Fruit fly (Drosophila melanogaster) whole organism, embryonic: ENCODE measurements around the gene alpha-Man-Ic.

Experiments used
- Atf-2 ChIP-seq: fragments of 200-800 bp; sonication (Bioruptor generic); optimal IDR thresholded peaks from 2 replicates; lab custom pipeline; 2016; ENCODE audit warnings: missing biosample characterization, missing genetic modification characterization
- CG10321 ChIP-seq: fragments of 200-800 bp; sonication (Bioruptor generic); IDR thresholded peaks from 2 replicates; pipeline ENCODE4 v1.3.6; 2022; ENCODE audit warnings: missing biosample characterization, missing genetic modification characterization
- CG10959 ChIP-seq: fragments of 200-800 bp; sonication (Bioruptor generic); IDR thresholded peaks from 2 replicates; pipeline ENCODE4 v1.3.6; 2022; ENCODE audit warnings: missing biosample characterization, missing genetic modification characterization
- CG11560 ChIP-seq: fragments of 200-800 bp; sonication (Bioruptor generic); IDR thresholded peaks from 3 replicates; pipeline ENCODE4 v1.3.6; 2022; ENCODE audit warnings: missing biosample characterization, missing genetic modification characterization
- CG12236 ChIP-seq: fragments of 200-800 bp; sonication (Bioruptor generic); optimal IDR thresholded peaks from 2 replicates; lab custom pipeline; 2016; ENCODE audit warnings: missing biosample characterization, missing genetic modification characterization
- CG12299 ChIP-seq: fragments of 200-800 bp; sonication (Bioruptor generic); optimal IDR thresholded peaks from 2 replicates; lab custom pipeline; 2018; ENCODE audit warnings: missing biosample characterization, mild to moderate bottlenecking, missing genetic modification characterization
- CG12391 ChIP-seq: fragments of 200-800 bp; sonication (Bioruptor generic); optimal IDR thresholded peaks from 3 replicates; lab custom pipeline; 2018; ENCODE audit warnings: missing biosample characterization, mild to moderate bottlenecking, missing genetic modification characterization, moderate library complexity
- CG17612 ChIP-seq: fragments of 200-800 bp; sonication (Bioruptor generic); IDR thresholded peaks from 2 replicates; pipeline ENCODE4 v1.3.6; 2022; ENCODE audit warnings: missing biosample characterization, missing genetic modification characterization
- CG17829 ChIP-seq: fragments of 200-800 bp; optimal IDR thresholded peaks from 2 replicates; lab custom pipeline; 2019; ENCODE audit warnings: missing biosample characterization, mild to moderate bottlenecking, missing genetic modification characterization, moderate library complexity
- CG2678 ChIP-seq: fragments of 200-800 bp; sonication (Bioruptor generic); optimal IDR thresholded peaks from 3 replicates; lab custom pipeline; 2019; ENCODE audit warnings: missing biosample characterization, mild to moderate bottlenecking, missing genetic modification characterization, moderate library complexity
- CG30431 ChIP-seq: fragments of 200-800 bp; sonication (Bioruptor generic); optimal IDR thresholded peaks from 2 replicates; lab custom pipeline; 2017; ENCODE audit warnings: missing biosample characterization, missing genetic modification characterization
- CG32532 ChIP-seq: fragments of 200-800 bp; sonication (Bioruptor generic); IDR thresholded peaks from 2 replicates; pipeline ENCODE4 v1.3.6; 2022; ENCODE audit warnings: missing biosample characterization, missing genetic modification characterization
- CG33213 ChIP-seq: fragments of 200-800 bp; sonication (Bioruptor generic); optimal IDR thresholded peaks from 3 replicates; lab custom pipeline; 2016; ENCODE audit warnings: missing biosample characterization, missing genetic modification characterization
- CG4424 ChIP-seq: fragments of 200-800 bp; sonication (Bioruptor generic); optimal IDR thresholded peaks from 3 replicates; lab custom pipeline; 2016; ENCODE audit warnings: missing biosample characterization, missing genetic modification characterization
- CG4854 ChIP-seq: fragments of 200-800 bp; sonication (Bioruptor generic); optimal IDR thresholded peaks from 2 replicates; lab custom pipeline; 2016; ENCODE audit warnings: missing biosample characterization, missing genetic modification characterization, inconsistent platforms
- CG7928 ChIP-seq: fragments of 200-800 bp; sonication (Bioruptor generic); optimal IDR thresholded peaks from 2 replicates; lab custom pipeline; 2017; ENCODE audit warnings: missing biosample characterization, mild to moderate bottlenecking, missing genetic modification characterization
- CG7987 ChIP-seq: fragments of 200-800 bp; sonication (Bioruptor generic); optimal IDR thresholded peaks from 2 replicates; lab custom pipeline; 2018; ENCODE audit warnings: missing biosample characterization, mild to moderate bottlenecking, missing genetic modification characterization, moderate library complexity
- CG8924 ChIP-seq: fragments of 200-800 bp; optimal IDR thresholded peaks from 3 replicates; lab custom pipeline; 2019; ENCODE audit warnings: missing biosample characterization, mild to moderate bottlenecking, missing genetic modification characterization, moderate library complexity
- Chrac-16 ChIP-seq: fragments of 200-800 bp; sonication (Bioruptor generic); optimal IDR thresholded peaks from 3 replicates; lab custom pipeline; 2016; ENCODE audit warnings: missing biosample characterization, missing genetic modification characterization
- Dip2 ChIP-seq: fragments of 200-800 bp; sonication (Bioruptor generic); IDR thresholded peaks from 2 replicates; pipeline ENCODE4 v1.3.6; 2022; ENCODE audit warnings: missing biosample characterization, missing genetic modification characterization
- E2f2 ChIP-seq: fragments of 200-800 bp; sonication (Bioruptor generic); IDR thresholded peaks from 2 replicates; pipeline ENCODE4 v1.3.6; 2022; ENCODE audit warnings: missing biosample characterization, missing genetic modification characterization
- H2.0 ChIP-seq: fragments of 200-800 bp; sonication (Bioruptor generic); IDR thresholded peaks from 2 replicates; pipeline ENCODE4 v1.3.6; 2022; ENCODE audit warnings: missing biosample characterization, missing genetic modification characterization
- HmgZ ChIP-seq: fragments of 200-800 bp; sonication (Bioruptor generic); optimal IDR thresholded peaks from 2 replicates; lab custom pipeline; 2018; ENCODE audit warnings: missing biosample characterization, mild to moderate bottlenecking, missing genetic modification characterization
- Hmr ChIP-seq: fragments of 200-800 bp; sonication (Bioruptor generic); optimal IDR thresholded peaks from 3 replicates; lab custom pipeline; 2017; ENCODE audit warnings: mild to moderate bottlenecking, missing biosample characterization, missing genetic modification reagents, missing genetic modification characterization
- Hr3 ChIP-seq: fragments of 200-800 bp; sonication (Bioruptor generic); optimal IDR thresholded peaks from 3 replicates; lab custom pipeline; 2016; ENCODE audit warnings: missing biosample characterization, missing genetic modification characterization
- Hsf ChIP-seq: fragments of 200-800 bp; sonication (Bioruptor generic); optimal IDR thresholded peaks from 3 replicates; lab custom pipeline; 2016; ENCODE audit warnings: missing biosample characterization, missing genetic modification characterization
- Lpt ChIP-seq: fragments of >200 bp; optimal IDR thresholded peaks from 2 replicates; lab custom pipeline; 2018; ENCODE audit warnings: missing biosample characterization, missing genetic modification characterization
- Med ChIP-seq: fragments of 200-800 bp; sonication (Bioruptor generic); peaks from one replicate; lab custom pipeline; 2016; ENCODE audit warnings: missing biosample characterization, missing genetic modification characterization, mild to moderate bottlenecking, inconsistent platforms, moderate library complexity
- Scr ChIP-seq: fragments of 200-800 bp; sonication (Bioruptor generic); IDR thresholded peaks from 2 replicates; pipeline ENCODE4 v1.3.6; 2022; ENCODE audit warnings: missing biosample characterization, missing genetic modification characterization; ENCODE audit not compliant: partially characterized antibody
- Sox100B ChIP-seq: fragments of 200-800 bp; sonication (Bioruptor generic); optimal IDR thresholded peaks from 3 replicates; lab custom pipeline; 2018; ENCODE audit warnings: missing biosample characterization, mild to moderate bottlenecking, missing genetic modification characterization
- TFAM ChIP-seq: fragments of 200-800 bp; sonication (Bioruptor generic); optimal IDR thresholded peaks from 2 replicates; lab custom pipeline; 2017; ENCODE audit warnings: missing biosample characterization, missing genetic modification characterization, inconsistent platforms
- Trl ChIP-seq, 3 experiments: fragments of >200 bp in 2 of 3; fragments of 200-800 bp in 1 of 3; sonication (Bioruptor generic) in 1 of 3; optimal IDR thresholded peaks; 2 replicates in 1 of 3; 3 replicates in 2 of 3; lab custom pipeline; 2016 to 2017; ENCODE audit warnings: missing biosample characterization in 1 of 3, missing genetic modification characterization in 1 of 3
- Xrp1 ChIP-seq: fragments of 200-800 bp; sonication (Bioruptor generic); IDR thresholded peaks from 2 replicates; pipeline ENCODE4 v1.3.6; 2022; ENCODE audit warnings: missing biosample characterization, missing genetic modification characterization
- croc ChIP-seq: fragments of 200-800 bp; sonication (Bioruptor generic); conservative IDR thresholded peaks from 3 replicates; pipeline ENCODE4 v1.3.6; 2022; ENCODE audit warnings: missing biosample characterization, missing genetic modification characterization
- cwo ChIP-seq: fragments of 200-800 bp; sonication (Bioruptor generic); optimal IDR thresholded peaks from 3 replicates; lab custom pipeline; 2017; ENCODE audit warnings: missing biosample characterization, missing genetic modification characterization, mild to moderate bottlenecking, moderate library complexity, missing genetic modification reagents
- da ChIP-seq: fragments of 200-800 bp; sonication (Bioruptor generic); optimal IDR thresholded peaks from 2 replicates; lab custom pipeline; 2016; ENCODE audit warnings: missing biosample characterization, missing genetic modification characterization
- disco-r ChIP-seq: fragments of 200-800 bp; sonication (Bioruptor generic); optimal IDR thresholded peaks from 2 replicates; lab custom pipeline; 2016; ENCODE audit warnings: missing biosample characterization, missing genetic modification characterization
- dmrt99B ChIP-seq: fragments of 200-800 bp; sonication (Bioruptor generic); optimal IDR thresholded peaks from 2 replicates; lab custom pipeline; 2018; ENCODE audit warnings: missing biosample characterization, mild to moderate bottlenecking, missing genetic modification characterization, moderate library complexity
- gem ChIP-seq: fragments of 200-800 bp; sonication (Bioruptor generic); optimal IDR thresholded peaks from 2 replicates; lab custom pipeline; 2019; ENCODE audit warnings: missing biosample characterization, mild to moderate bottlenecking, missing genetic modification characterization, moderate library complexity
- hth ChIP-seq: fragments of >200 bp; optimal IDR thresholded peaks from 2 replicates; lab custom pipeline; 2017; ENCODE audit warnings: inconsistent platforms
- knrl ChIP-seq: fragments of 200-800 bp; sonication (Bioruptor generic); IDR thresholded peaks from 3 replicates; pipeline ENCODE4 v1.3.6; 2022; ENCODE audit warnings: missing biosample characterization, missing genetic modification characterization; ENCODE audit not compliant: partially characterized antibody
- mam ChIP-seq: fragments of 200-800 bp; sonication (Bioruptor generic); optimal IDR thresholded peaks from 3 replicates; lab custom pipeline; 2016; ENCODE audit warnings: missing biosample characterization, missing genetic modification characterization
- sim ChIP-seq: fragments of 200-800 bp; sonication (Bioruptor generic); IDR thresholded peaks from 2 replicates; pipeline ENCODE4 v1.3.6; 2022; ENCODE audit warnings: missing biosample characterization, missing genetic modification characterization
- so ChIP-seq: fragments of 200-800 bp; sonication (Bioruptor generic); IDR thresholded peaks from 3 replicates; pipeline ENCODE4 v1.3.6; 2022; ENCODE audit warnings: missing biosample characterization, missing genetic modification characterization
- sqz ChIP-seq: fragments of 200-800 bp; sonication (Bioruptor generic); optimal IDR thresholded peaks from 3 replicates; lab custom pipeline; 2018; ENCODE audit warnings: missing biosample characterization, mild to moderate bottlenecking, missing genetic modification characterization
- trem ChIP-seq: fragments of 200-800 bp; optimal IDR thresholded peaks from 3 replicates; lab custom pipeline; 2019; ENCODE audit warnings: missing biosample characterization, mild to moderate bottlenecking, missing genetic modification characterization, moderate library complexity
- tup ChIP-seq: fragments of 200-800 bp; sonication (Bioruptor generic); optimal IDR thresholded peaks from 2 replicates; lab custom pipeline; 2016; ENCODE audit warnings: missing biosample characterization, mild to moderate bottlenecking, missing genetic modification characterization, moderate library complexity
- tx ChIP-seq: fragments of 200-800 bp; sonication (Bioruptor generic); optimal IDR thresholded peaks from 2 replicates; lab custom pipeline; 2016; ENCODE audit warnings: missing biosample characterization, missing genetic modification characterization
- unpg ChIP-seq: fragments of 200-800 bp; sonication (Bioruptor generic); optimal IDR thresholded peaks from 3 replicates; lab custom pipeline; 2018; ENCODE audit warnings: missing biosample characterization, mild to moderate bottlenecking, missing genetic modification characterization, moderate library complexity
- zen2 ChIP-seq: fragments of 200-800 bp; sonication (Bioruptor generic); IDR thresholded peaks from 3 replicates; pipeline ENCODE4 v1.3.6; 2022; ENCODE audit warnings: missing biosample characterization, missing genetic modification characterization; ENCODE audit not compliant: partially characterized antibody
- zfh1 ChIP-seq: fragments of 200-800 bp; sonication (Bioruptor generic); IDR thresholded peaks from 3 replicates; pipeline ENCODE4 v1.3.6; 2022; ENCODE audit warnings: missing biosample characterization, missing genetic modification characterization

alpha-Man-Ic gene

DNA sequence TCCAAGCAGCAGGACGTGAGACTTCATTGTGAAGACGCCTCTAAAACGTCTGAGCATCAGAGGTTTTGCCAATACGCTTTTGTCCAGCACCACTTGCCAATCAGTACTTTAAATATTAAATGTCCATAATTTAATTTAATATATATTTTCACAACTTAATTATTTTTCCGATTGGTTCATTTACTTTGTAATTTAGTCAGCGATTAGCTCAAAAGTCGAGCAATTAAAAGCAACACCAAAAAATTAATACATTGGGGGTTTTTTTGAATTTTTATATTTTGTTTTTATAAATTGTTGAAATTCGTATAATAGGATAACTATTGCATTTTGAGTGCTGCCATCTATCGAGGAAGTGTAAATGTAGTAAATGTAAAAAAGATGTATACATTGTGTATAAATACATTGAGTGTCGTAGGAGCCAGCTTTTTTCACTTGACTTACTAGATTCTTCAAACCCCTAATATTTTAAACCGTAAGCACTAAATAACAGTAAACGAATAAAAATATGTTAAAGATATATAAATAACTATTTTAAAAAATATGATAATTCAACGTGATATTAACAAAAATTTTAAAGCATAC is 26.3 kb downstream of the alpha-Man-Ic start, which contains the start of gene CG15517 (continued):
- no peak for TF ChIP-seq Atf-2 (GFP tag; lab: Kevin White, UChicago)
- no peak for TF ChIP-seq H2.0 (GFP tag; lab: Robert Waterston, UW)
- peak; percentile 18; the same call in 1 of the 2 replicates for TF ChIP-seq Dip2 (GFP tag; lab: Robert Waterston, UW)
- TF ChIP-seq zfh1 (GFP tag; lab: Robert Waterston, UW): no peak
- no peak for TF ChIP-seq Lpt (GFP tag; lab: Kevin White, UChicago)
- TF ChIP-seq cwo (GFP tag; lab: Kevin White, UChicago): no peak
- no peak for TF ChIP-seq hth (lab: Kevin White, UChicago)
- no peak for TF ChIP-seq sim (GFP tag; lab: Robert Waterston, UW)
- no peak for TF ChIP-seq CG4424 (GFP tag; lab: Kevin White, UChicago)
- peak; percentile 66; the same call in 1 of the 3 replicates for TF ChIP-seq knrl
- no peak for TF ChIP-seq CG11560 (tag; lab: Robert Waterston, UW)
- TF ChIP-seq Hsf: no peak
- TF ChIP-seq zen2 (GFP tag; lab: Robert Waterston, UW): no peak
- peak; percentile 36 for TF ChIP-seq Chrac-16 (GFP tag; lab: Kevin White, UChicago)
- 0 out of 2 replicates have a peak, but pooled peaks have one; percentile 18 for TF ChIP-seq E2f2 (GFP tag; lab: Robert Waterston, UW)
- TF ChIP-seq CG7928: no peak
- no peak for TF ChIP-seq CG12236 (GFP tag; lab: Kevin White, UChicago)
- peak; percentile 15 for TF ChIP-seq CG2678 (tag; lab: Kevin White, UChicago)
- peak; percentile 2 for TF ChIP-seq Hr3
- peak; percentile 3 for TF ChIP-seq CG12391 (tag; lab: Kevin White, UChicago)
- no peak for TF ChIP-seq Sox100B (GFP tag; lab: Kevin White, UChicago)
- no peak for TF ChIP-seq disco-r (GFP tag; lab: Kevin White, UChicago)
- TF ChIP-seq trem (tag; lab: Kevin White, UChicago): peak; percentile 3
- TF ChIP-seq CG33213 (GFP tag; lab: Kevin White, UChicago): no peak
- TF ChIP-seq Xrp1 (GFP tag; lab: Robert Waterston, UW): no peak
- no peak for TF ChIP-seq CG8924 (tag; lab: Kevin White, UChicago)
- TF ChIP-seq HmgZ (tag; lab: Kevin White, UChicago): peak; percentile 52
- no peak for TF ChIP-seq CG30431 (GFP tag; lab: Kevin White, UChicago)
- no peak for TF ChIP-seq dmrt99B (tag; lab: Kevin White, UChicago)
- TF ChIP-seq CG10959: no peak
- no peak for TF ChIP-seq CG12299 (tag; lab: Kevin White, UChicago)
- no peak for TF ChIP-seq tx (GFP tag; lab: Kevin White, UChicago)
- TF ChIP-seq Med (GFP tag; lab: Kevin White, UChicago): peak; percentile 66
- no peak for TF ChIP-seq tup (GFP tag; lab: Kevin White, UChicago)
- TF ChIP-seq CG7987 (GFP tag; lab: Kevin White, UChicago): no peak
- TF ChIP-seq CG17612 (GFP tag; lab: Robert Waterston, UW): no peak
- TF ChIP-seq so (GFP tag; lab: Robert Waterston, UW): no peak
- peak; percentile 18 for TF ChIP-seq Hmr (GFP tag; lab: Kevin White, UChicago)
- no peak for TF ChIP-seq TFAM (GFP tag; lab: Kevin White, UChicago)
- no peak for TF ChIP-seq da (GFP tag; lab: Kevin White, UChicago)
- no peak for TF ChIP-seq CG10321 (GFP tag; lab: Robert Waterston, UW)
- TF ChIP-seq CG4854 (GFP tag; lab: Kevin White, UChicago): no peak
- TF ChIP-seq CG17829 (tag; lab: Kevin White, UChicago): peak; percentile 30
- TF ChIP-seq Trl (optimal IDR thresholded peaks at IDR 0.05; lab: Kevin White, UChicago): no peak
- TF ChIP-seq Trl (GFP tag; optimal IDR thresholded peaks at IDR 0.05; lab: Kevin White, UChicago): no peak
- no peak for TF ChIP-seq Scr
- peak; percentile 38; the same call in 1 of the 2 replicates for TF ChIP-seq CG32532 (GFP tag; lab: Robert Waterston, UW)
- TF ChIP-seq gem: peak; percentile 26
- peak; percentile 6 for TF ChIP-seq unpg
- no peak for TF ChIP-seq croc
- TF ChIP-seq mam: no peak
- TF ChIP-seq sqz (GFP tag; lab: Kevin White, UChicago): no peak
